Worm (Caenorhabditis elegans): Measurements from ENCODE around the gene Y55F3AM.11.

DNA sequence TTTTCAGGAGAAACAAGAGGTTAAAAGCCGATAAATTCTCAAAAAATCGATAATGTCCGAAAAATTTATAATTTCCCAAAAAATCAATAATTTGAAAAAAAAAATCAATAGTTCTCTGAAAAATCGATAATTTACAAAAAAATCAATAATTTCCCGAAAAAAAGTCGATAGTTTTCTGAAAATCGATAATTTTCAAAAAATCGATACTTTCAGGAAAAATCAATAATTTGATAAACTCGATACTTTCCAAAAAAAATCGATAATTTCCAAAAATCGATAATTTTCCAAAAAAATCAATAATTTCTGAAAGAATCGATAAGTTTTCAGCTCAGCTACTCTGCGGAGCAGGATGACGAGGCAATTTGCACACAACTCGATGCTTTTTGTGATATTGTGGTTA, 44.5 kb downstream of the Y55F3AM.11 start:
- no peak for TF ChIP-seq nhr-77 (tag; optimal IDR thresholded peaks at IDR 0.05)
- TF ChIP-seq ceh-82 (tag; optimal IDR thresholded peaks at IDR 0.05): no peak
- no peak for TF ChIP-seq unc-62 (GFP tag; optimal IDR thresholded peaks at IDR 0.05)
- TF ChIP-seq skn-1 (tag; optimal IDR thresholded peaks at IDR 0.05): no peak
